Fruit fly (Drosophila melanogaster): ENCODE results near the gene Srrm234.

Srrm234 gene

DNA sequence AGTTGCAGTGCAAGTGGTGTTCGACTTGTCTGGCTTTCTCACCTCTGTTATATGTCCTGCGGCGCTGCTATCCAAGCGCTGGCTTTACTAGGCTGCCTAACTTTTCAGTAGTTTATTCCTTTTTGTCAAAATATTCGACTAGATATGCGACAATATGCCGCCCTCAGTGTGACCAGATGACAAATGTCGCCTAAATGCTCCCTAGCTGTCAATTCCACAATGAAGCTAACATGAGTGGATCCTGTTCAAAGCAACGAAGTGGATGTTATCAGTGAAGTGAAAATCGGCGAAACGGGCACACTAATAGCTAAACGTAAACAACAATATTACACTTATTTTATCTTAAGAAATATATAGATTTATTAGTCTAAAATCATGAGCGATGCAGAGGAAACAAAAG, at the start of gene Srrm234, which contains the start of gene CG7974:
Gene Srrm234, minus strand, starts transcription at position 189 of the 400 bp plus-strand sequence.
Gene CG7974, plus strand, starts transcription at position 263 of the 400 bp plus-strand sequence.
- TF ChIP-seq Blimp-1 (GFP tag; optimal IDR thresholded peaks at IDR 0.05), result no peak
- TF ChIP-seq achi (GFP tag; optimal IDR thresholded peaks at IDR 0.05), result peak; percentile 93

- TF ChIP-seq Sox15 (GFP tag; optimal IDR thresholded peaks at IDR 0.05), result no peak
- TF ChIP-seq Blimp-1 (GFP tag; optimal IDR thresholded peaks at IDR 0.05), result no peak
- no peak for TF ChIP-seq Sox102F (GFP tag; optimal IDR thresholded peaks at IDR 0.05)
- no peak for TF ChIP-seq acj6 (GFP tag; optimal IDR thresholded peaks at IDR 0.05)
- TF ChIP-seq CG8632 (GFP tag; optimal IDR thresholded peaks at IDR 0.05), result peak; percentile 18
- TF ChIP-seq CG6276 (GFP tag; optimal IDR thresholded peaks at IDR 0.05), result no peak
- peak; percentile 1 for TF ChIP-seq CG6792 (GFP tag; optimal IDR thresholded peaks at IDR 0.05)
- no peak for TF ChIP-seq CG6163 (GFP tag; IDR thresholded peaks at IDR 0.05)
- TF ChIP-seq CG3032 (tag; optimal IDR thresholded peaks at IDR 0.05), result peak; percentile 59
- no peak for TF ChIP-seq esn (GFP tag; optimal IDR thresholded peaks at IDR 0.05)
- TF ChIP-seq CG31627 (GFP tag; optimal IDR thresholded peaks at IDR 0.05), result peak; percentile 17
- peak; percentile 45 for TF ChIP-seq fd59A (GFP tag; optimal IDR thresholded peaks at IDR 0.05)
- no peak for TF ChIP-seq achi (GFP tag; optimal IDR thresholded peaks at IDR 0.05)
- no peak for TF ChIP-seq net (GFP tag; optimal IDR thresholded peaks at IDR 0.05)
- peak; percentile 4 for TF ChIP-seq Met (GFP tag; optimal IDR thresholded peaks at IDR 0.05)
- TF ChIP-seq Sox14 (GFP tag; optimal IDR thresholded peaks at IDR 0.05), result peak; percentile 17
- TF ChIP-seq CG10669 (GFP tag; optimal IDR thresholded peaks at IDR 0.05), result no peak
- peak; percentile 46 for TF ChIP-seq CG6808 (GFP tag; optimal IDR thresholded peaks at IDR 0.05)
- peak; percentile 23 for TF ChIP-seq Hr39 (GFP tag; optimal IDR thresholded peaks at IDR 0.05)
- peak; percentile 2 for TF ChIP-seq CG3919 (GFP tag; optimal IDR thresholded peaks at IDR 0.05)
- TF ChIP-seq Ets96B (tag; optimal IDR thresholded peaks at IDR 0.05), result peak; percentile 52
- peak in 1 of 2 experiments; percentile 24 for TF ChIP-seq salr (GFP tag; optimal IDR thresholded peaks at IDR 0.05)
Observed at dm6 chr3L:1711218-1711617, 46.4 kb upstream of the Srrm234 start.

DNA sequence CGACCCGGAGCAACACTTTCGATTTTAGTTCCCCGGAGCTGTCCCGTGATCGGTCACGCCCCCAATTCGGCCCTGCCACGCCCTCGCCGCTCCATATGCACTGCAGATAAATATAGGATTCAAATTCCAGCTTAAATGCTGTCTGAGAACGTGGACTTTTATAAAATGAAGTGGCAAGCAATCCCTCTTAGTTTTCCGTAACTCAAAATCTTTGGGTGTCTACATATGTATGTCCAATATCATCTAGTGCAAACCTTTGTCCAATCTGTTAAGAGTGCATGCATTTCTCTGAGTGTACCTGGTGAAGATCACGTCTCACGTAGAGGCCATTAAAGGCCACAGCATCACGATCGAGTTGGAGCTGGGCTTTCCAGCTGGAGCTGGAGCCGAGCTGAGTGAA, 45.7 kb upstream of the Srrm234 start:
- TF ChIP-seq Eip78C (GFP tag) (peak; percentile 74), CG10669 (GFP tag; optimal IDR thresholded peaks at IDR 0.05) (peak; percentile 49), CG3032 (tag; optimal IDR thresholded peaks at IDR 0.05) (peak; percentile 15), CG6276 (GFP tag; optimal IDR thresholded peaks at IDR 0.05) (no peak), Hr38 (GFP tag; optimal IDR thresholded peaks at IDR 0.05) (no peak), dsx (GFP tag; optimal IDR thresholded peaks at IDR 0.05; ENCODE audit: poor library complexity, severe bottlenecking) (no peak), lz (GFP tag; optimal IDR thresholded peaks at IDR 0.05) (peak; percentile 46), achi (GFP tag; optimal IDR thresholded peaks at IDR 0.05) (peak; percentile 36), Smox (GFP tag; optimal IDR thresholded peaks at IDR 0.05) (peak; percentile 37), fd59A (GFP tag; optimal IDR thresholded peaks at IDR 0.05) (peak; percentile 2), Blimp-1 (GFP tag; optimal IDR thresholded peaks at IDR 0.05) (peak; percentile 46), esn (GFP tag; optimal IDR thresholded peaks at IDR 0.05) (peak; percentile 11), salr (GFP tag; optimal IDR thresholded peaks at IDR 0.05) (no peak), Ets96B (tag; optimal IDR thresholded peaks at IDR 0.05) (peak; percentile 41), fkh (GFP tag; optimal IDR thresholded peaks at IDR 0.05) (no peak), Ets21C (GFP tag; optimal IDR thresholded peaks at IDR 0.05) (no peak), CG31627 (GFP tag; optimal IDR thresholded peaks at IDR 0.05) (peak; percentile 33), topi (GFP tag; optimal IDR thresholded peaks at IDR 0.05) (peak; percentile 53), CG11762 (GFP tag; optimal IDR thresholded peaks at IDR 0.05; ENCODE audit: insufficient read depth) (no peak), CG3919 (GFP tag; optimal IDR thresholded peaks at IDR 0.05) (peak; percentile 55), CG8119 (GFP tag; IDR thresholded peaks at IDR 0.05) (peak; percentile 50; the same call in 1 of the 3 replicates), Eip93F (GFP tag; optimal IDR thresholded peaks at IDR 0.05) (no peak), Sox102F (GFP tag; optimal IDR thresholded peaks at IDR 0.05) (no peak), CG1621 (tag; optimal IDR thresholded peaks at IDR 0.05) (peak; percentile 22), CG7368 (GFP tag; optimal IDR thresholded peaks at IDR 0.05) (peak; percentile 15), CG6854 (GFP tag; optimal IDR thresholded peaks at IDR 0.05) (no peak), svp (GFP tag) (peak; percentile 78), Lpt (GFP tag; optimal IDR thresholded peaks at IDR 0.05) (no peak), CG6792 (GFP tag; optimal IDR thresholded peaks at IDR 0.05) (peak; percentile 32), acj6 (GFP tag; optimal IDR thresholded peaks at IDR 0.05) (peak; percentile 34), Hr4 (GFP tag; optimal IDR thresholded peaks at IDR 0.05) (no peak), cyc (GFP tag; optimal IDR thresholded peaks at IDR 0.05) (peak; percentile 49), CG4318 (GFP tag; optimal IDR thresholded peaks at IDR 0.05) (no peak), CG6808 (GFP tag; optimal IDR thresholded peaks at IDR 0.05) (peak; percentile 20), CG32006 (GFP tag; optimal IDR thresholded peaks at IDR 0.05) (peak; percentile 37), ss (GFP tag; optimal IDR thresholded peaks at IDR 0.05) (no peak), Met (GFP tag; optimal IDR thresholded peaks at IDR 0.05) (peak; percentile 28), OdsH (GFP tag; optimal IDR thresholded peaks at IDR 0.05) (peak; percentile 35), pdm3 (GFP tag; optimal IDR thresholded peaks at IDR 0.05) (peak; percentile 16)
